Fruit fly (Drosophila melanogaster): Measurements from ENCODE around the gene CG4666.

Gene CG4666

dm6 chrX:6092235-6092634, 14.6 kb upstream of the CG4666 start (continued):
- TF ChIP-seq Pdp1 (GFP tag; optimal IDR thresholded peaks at IDR 0.05) (peak in 1 of 2 experiments; percentile 16), chif (GFP tag; optimal IDR thresholded peaks at IDR 0.05) (no peak), Neu2 (GFP tag; optimal IDR thresholded peaks at IDR 0.05; ENCODE audit: borderline replicate concordance) (no peak), salm (tag; optimal IDR thresholded peaks at IDR 0.05) (peak; percentile 19), CG13296 (GFP tag; optimal IDR thresholded peaks at IDR 0.05) (peak; percentile 33), CG7556 (GFP tag; optimal IDR thresholded peaks at IDR 0.05) (peak; percentile 27), CG4854 (GFP tag; optimal IDR thresholded peaks at IDR 0.05) (no peak), CG8281 (tag; optimal IDR thresholded peaks at IDR 0.05) (no peak), lilli (GFP tag; optimal IDR thresholded peaks at IDR 0.05) (peak; percentile 28), Doc2 (GFP tag; IDR thresholded peaks at IDR 0.05) (no peak), Hmr (GFP tag; optimal IDR thresholded peaks at IDR 0.05) (peak; percentile 25), E2f2 (GFP tag; IDR thresholded peaks at IDR 0.05) (no peak), CG13894 (tag; optimal IDR thresholded peaks at IDR 0.05) (no peak), Atf-2 (GFP tag; optimal IDR thresholded peaks at IDR 0.05) (no peak), ewg (GFP tag; optimal IDR thresholded peaks at IDR 0.05) (no peak), Asciz (GFP tag; optimal IDR thresholded peaks at IDR 0.05) (peak; percentile 34), phol (tag; optimal IDR thresholded peaks at IDR 0.05) (peak; percentile 32), tio (GFP tag; optimal IDR thresholded peaks at IDR 0.05) (peak; percentile 19), pan (optimal IDR thresholded peaks at IDR 0.05) (no peak), pan (GFP tag; optimal IDR thresholded peaks at IDR 0.05 in 1 of 2, IDR thresholded peaks at IDR 0.05 in 1 of 2) (no peak), CTCF (GFP tag; optimal IDR thresholded peaks at IDR 0.05) (peak; percentile 61), CG17328 (GFP tag; IDR thresholded peaks at IDR 0.05) (0 out of 2 replicates have a peak, but pooled peaks have one; percentile 24), Optix (GFP tag; IDR thresholded peaks at IDR 0.05) (no peak), CG7745 (tag; optimal IDR thresholded peaks at IDR 0.05) (no peak), Rfx (GFP tag; IDR thresholded peaks at IDR 0.05) (no peak), CG12104 (GFP tag; optimal IDR thresholded peaks at IDR 0.05) (no peak), h (optimal IDR thresholded peaks at IDR 0.05) (no peak), sens (GFP tag) (peak; percentile 74), abd-A (tag; optimal IDR thresholded peaks at IDR 0.05) (no peak), sug (tag; optimal IDR thresholded peaks at IDR 0.05) (no peak), pnt (GFP tag; optimal IDR thresholded peaks at IDR 0.05) (no peak), sqz (GFP tag; optimal IDR thresholded peaks at IDR 0.05) (no peak), gt (GFP tag; IDR thresholded peaks at IDR 0.05) (no peak), CG33557 (GFP tag; optimal IDR thresholded peaks at IDR 0.05) (no peak), kni (GFP tag; optimal IDR thresholded peaks at IDR 0.05) (no peak), ind (GFP tag; optimal IDR thresholded peaks at IDR 0.05) (no peak), chn (GFP tag; optimal IDR thresholded peaks at IDR 0.05) (no peak), CG9609 (GFP tag; optimal IDR thresholded peaks at IDR 0.05) (no peak), CG12391 (tag; optimal IDR thresholded peaks at IDR 0.05) (peak; percentile 11), nmo (GFP tag; optimal IDR thresholded peaks at IDR 0.05) (peak; percentile 22), lab (GFP tag; optimal IDR thresholded peaks at IDR 0.05) (no peak), CG31388 (GFP tag; optimal IDR thresholded peaks at IDR 0.05) (no peak), Blimp-1 (GFP tag; optimal IDR thresholded peaks at IDR 0.05) (peak; percentile 5), CG2116 (GFP tag; optimal IDR thresholded peaks at IDR 0.05) (no peak), CG18262 (tag; optimal IDR thresholded peaks at IDR 0.05) (peak; percentile 21), NK7.1 (GFP tag; optimal IDR thresholded peaks at IDR 0.05) (no peak), Dek (tag; optimal IDR thresholded peaks at IDR 0.05) (no peak), CG4360 (GFP tag; IDR thresholded peaks at IDR 0.05) (no peak), CG14860 (GFP tag; IDR thresholded peaks at IDR 0.05; ENCODE audit: partially characterized antibody) (no peak), fru (optimal IDR thresholded peaks at IDR 0.05) (no peak), Lpt (GFP tag; optimal IDR thresholded peaks at IDR 0.05) (no peak), dysf (GFP tag; IDR thresholded peaks at IDR 0.05) (peak; percentile 47; the same call in 1 of the 3 replicates), mirr (GFP tag; optimal IDR thresholded peaks at IDR 0.05) (no peak)
